In genomic region chr2L:3737682-3738081, dm6 we compare ENCODE assay signal across 3 fruit fly cellular contexts.
A peak's percentile ranks its signal among the peaks of the same experiment; 100 is the strongest.
TF ChIP-seq lines count a peak whose summit lies in the region.

No protein-coding gene starts in this region.

- TF ChIP-seq CTCF in whole organism, embryonic (GFP tag; optimal IDR thresholded peaks at IDR 0.05; lab: Kevin White, UChicago): no peak

TF ChIP-seq in whole organism, embryonic, 481 proteins besides CTCF, POLR2A, EP300 and RAD21 (continues in another document):
- TF ChIP-seq Nf-YA (GFP tag; IDR thresholded peaks at IDR 0.05; lab: Robert Waterston, UW): no peak
- TF ChIP-seq CG4854 (GFP tag; optimal IDR thresholded peaks at IDR 0.05; lab: Kevin White, UChicago): no peak
- TF ChIP-seq wek (GFP tag; optimal IDR thresholded peaks at IDR 0.05; lab: Kevin White, UChicago): no peak
- TF ChIP-seq org-1 (GFP tag; optimal IDR thresholded peaks at IDR 0.05; lab: Kevin White, UChicago): no peak
- no peak for TF ChIP-seq CG6654 (GFP tag; optimal IDR thresholded peaks at IDR 0.05; lab: Kevin White, UChicago)
- no peak for TF ChIP-seq otp (GFP tag; IDR thresholded peaks at IDR 0.05; lab: Robert Waterston, UW)
- no peak for TF ChIP-seq prd (optimal IDR thresholded peaks at IDR 0.05; lab: Kevin White, UChicago)
- TF ChIP-seq prd (GFP tag; IDR thresholded peaks at IDR 0.05; lab: Robert Waterston, UW): no peak
- TF ChIP-seq CG12391 (tag; optimal IDR thresholded peaks at IDR 0.05; lab: Kevin White, UChicago): no peak
- peak; percentile 14 for TF ChIP-seq CoRest (tag; optimal IDR thresholded peaks at IDR 0.05; lab: Kevin White, UChicago)
- TF ChIP-seq lab (GFP tag; optimal IDR thresholded peaks at IDR 0.05; lab: Kevin White, UChicago): peak; percentile 11
- TF ChIP-seq pzg (GFP tag; optimal IDR thresholded peaks at IDR 0.05; lab: Kevin White, UChicago): no peak
- no peak for TF ChIP-seq eyg (GFP tag; optimal IDR thresholded peaks at IDR 0.05; lab: Kevin White, UChicago)
- peak; percentile 37 for TF ChIP-seq CG3281 (GFP tag; optimal IDR thresholded peaks at IDR 0.05; lab: Kevin White, UChicago)
- TF ChIP-seq CG1024 (GFP tag; IDR thresholded peaks at IDR 0.05; lab: Robert Waterston, UW): no peak
- no peak for TF ChIP-seq crc (GFP tag; optimal IDR thresholded peaks at IDR 0.05; lab: Kevin White, UChicago)
- peak; percentile 25 for TF ChIP-seq Hand (GFP tag; optimal IDR thresholded peaks at IDR 0.05; lab: Kevin White, UChicago)
- TF ChIP-seq twi (tag; optimal IDR thresholded peaks at IDR 0.05; lab: Kevin White, UChicago): no peak
- TF ChIP-seq CG30431 (GFP tag; optimal IDR thresholded peaks at IDR 0.05; lab: Kevin White, UChicago): no peak
- TF ChIP-seq vfl (GFP tag; optimal IDR thresholded peaks at IDR 0.05; lab: Kevin White, UChicago): no peak
- no peak for TF ChIP-seq CG4820 (GFP tag; optimal IDR thresholded peaks at IDR 0.05; lab: Kevin White, UChicago)
- no peak for TF ChIP-seq CG9797 (GFP tag; optimal IDR thresholded peaks at IDR 0.05; lab: Kevin White, UChicago)
- no peak for TF ChIP-seq CG7372 (GFP tag; IDR thresholded peaks at IDR 0.05; lab: Robert Waterston, UW)
- TF ChIP-seq Antp (GFP tag; optimal IDR thresholded peaks at IDR 0.05; lab: Kevin White, UChicago): no peak
- no peak for TF ChIP-seq CG1233 (GFP tag; optimal IDR thresholded peaks at IDR 0.05; lab: Kevin White, UChicago)
- TF ChIP-seq CG17802 (tag; optimal IDR thresholded peaks at IDR 0.05; lab: Kevin White, UChicago): no peak
- TF ChIP-seq Hmr (GFP tag; optimal IDR thresholded peaks at IDR 0.05; lab: Kevin White, UChicago): peak; percentile 27
- no peak for TF ChIP-seq Sin3A (optimal IDR thresholded peaks at IDR 0.05; lab: Kevin White, UChicago)
- TF ChIP-seq CG2120 (GFP tag; optimal IDR thresholded peaks at IDR 0.05; lab: Kevin White, UChicago): peak; percentile 43
- TF ChIP-seq dmrt99B (tag; optimal IDR thresholded peaks at IDR 0.05; lab: Kevin White, UChicago): peak; percentile 30
- TF ChIP-seq Rfx (GFP tag; IDR thresholded peaks at IDR 0.05; lab: Robert Waterston, UW): no peak
- TF ChIP-seq gem (tag; optimal IDR thresholded peaks at IDR 0.05; lab: Kevin White, UChicago): peak; percentile 21

TF ChIP-seq in whole organism, prepupa, 60 proteins besides CTCF, POLR2A, EP300 and RAD21 (continues in another document):
- TF ChIP-seq dsx (GFP tag; optimal IDR thresholded peaks at IDR 0.05; lab: Kevin White, UChicago; ENCODE audit: poor library complexity, severe bottlenecking) (no peak), CG6854 (GFP tag; optimal IDR thresholded peaks at IDR 0.05; lab: Kevin White, UChicago) (no peak), CG11902 (GFP tag; optimal IDR thresholded peaks at IDR 0.05; lab: Kevin White, UChicago) (no peak), topi (GFP tag; optimal IDR thresholded peaks at IDR 0.05; lab: Kevin White, UChicago) (no peak), Smox (GFP tag; optimal IDR thresholded peaks at IDR 0.05; lab: Kevin White, UChicago) (no peak), Eip78C (GFP tag; lab: Kevin White, UChicago) (peak; percentile 88), ss (GFP tag; optimal IDR thresholded peaks at IDR 0.05; lab: Kevin White, UChicago) (no peak), pdm3 (GFP tag; optimal IDR thresholded peaks at IDR 0.05; lab: Kevin White, UChicago) (no peak), Sox15 (GFP tag; optimal IDR thresholded peaks at IDR 0.05; lab: Kevin White, UChicago) (no peak), vri (GFP tag; optimal IDR thresholded peaks at IDR 0.05; lab: Kevin White, UChicago) (no peak), CG1621 (tag; optimal IDR thresholded peaks at IDR 0.05; lab: Kevin White, UChicago) (no peak), eg (GFP tag; IDR thresholded peaks at IDR 0.05; lab: Robert Waterston, UW) (no peak), Hr39 (GFP tag; optimal IDR thresholded peaks at IDR 0.05; lab: Kevin White, UChicago) (no peak), CG9139 (GFP tag; optimal IDR thresholded peaks at IDR 0.05; lab: Kevin White, UChicago) (no peak), fd59A (GFP tag; optimal IDR thresholded peaks at IDR 0.05; lab: Kevin White, UChicago) (no peak), Ets96B (tag; optimal IDR thresholded peaks at IDR 0.05; lab: Kevin White, UChicago) (peak; percentile 14), CG11762 (GFP tag; optimal IDR thresholded peaks at IDR 0.05; lab: Kevin White, UChicago; ENCODE audit: insufficient read depth) (no peak), CG8119 (GFP tag; IDR thresholded peaks at IDR 0.05; lab: Robert Waterston, UW) (no peak), CG7368 (GFP tag; optimal IDR thresholded peaks at IDR 0.05; lab: Kevin White, UChicago) (no peak), Met (GFP tag; optimal IDR thresholded peaks at IDR 0.05; lab: Kevin White, UChicago) (no peak), CG10669 (GFP tag; optimal IDR thresholded peaks at IDR 0.05; lab: Kevin White, UChicago) (no peak), lz (GFP tag; optimal IDR thresholded peaks at IDR 0.05; lab: Kevin White, UChicago) (no peak), CG8319 (GFP tag; optimal IDR thresholded peaks at IDR 0.05; lab: Kevin White, UChicago) (no peak), Eip93F (GFP tag; optimal IDR thresholded peaks at IDR 0.05; lab: Kevin White, UChicago) (no peak), spab (GFP tag; optimal IDR thresholded peaks at IDR 0.05; lab: Kevin White, UChicago) (no peak), achi (GFP tag; optimal IDR thresholded peaks at IDR 0.05; lab: Kevin White, UChicago) (peak; percentile 31), Blimp-1 (GFP tag; optimal IDR thresholded peaks at IDR 0.05; lab: Kevin White, UChicago) (no peak), CG34406 (GFP tag; optimal IDR thresholded peaks at IDR 0.05; lab: Kevin White, UChicago) (no peak), OdsH (GFP tag; optimal IDR thresholded peaks at IDR 0.05; lab: Kevin White, UChicago) (peak; percentile 34), esn (GFP tag; optimal IDR thresholded peaks at IDR 0.05; lab: Kevin White, UChicago) (no peak), Ets21C (GFP tag; optimal IDR thresholded peaks at IDR 0.05; lab: Kevin White, UChicago) (no peak), CG32006 (GFP tag; optimal IDR thresholded peaks at IDR 0.05; lab: Kevin White, UChicago) (peak; percentile 60), CG6792 (GFP tag; optimal IDR thresholded peaks at IDR 0.05; lab: Kevin White, UChicago) (no peak), Eip75B (GFP tag; optimal IDR thresholded peaks at IDR 0.05; lab: Kevin White, UChicago) (no peak), CG4318 (GFP tag; optimal IDR thresholded peaks at IDR 0.05; lab: Kevin White, UChicago) (peak; percentile 16)

TF ChIP-seq in whole organism, pupa, 21 proteins besides CTCF, POLR2A, EP300 and RAD21:
- TF ChIP-seq Snoo (tag; optimal IDR thresholded peaks at IDR 0.05; lab: Kevin White, UChicago): no peak
- no peak for TF ChIP-seq CG13204 (GFP tag; optimal IDR thresholded peaks at IDR 0.05; lab: Kevin White, UChicago)
- peak; percentile 39 for TF ChIP-seq CG8301 (tag; optimal IDR thresholded peaks at IDR 0.05; lab: Kevin White, UChicago)
- TF ChIP-seq CG9948 (tag; optimal IDR thresholded peaks at IDR 0.05; lab: Kevin White, UChicago): peak; percentile 24
- no peak for TF ChIP-seq CG12605 (GFP tag; IDR thresholded peaks at IDR 0.05; lab: Robert Waterston, UW)
- peak; percentile 44 for TF ChIP-seq CG14655 (GFP tag; optimal IDR thresholded peaks at IDR 0.05; lab: Kevin White, UChicago)
- TF ChIP-seq Pif1B (GFP tag; optimal IDR thresholded peaks at IDR 0.05; lab: Kevin White, UChicago): peak; percentile 9
- peak; percentile 3 for TF ChIP-seq Pif1A (GFP tag; optimal IDR thresholded peaks at IDR 0.05; lab: Kevin White, UChicago)
- TF ChIP-seq CG8159 (tag; optimal IDR thresholded peaks at IDR 0.05; lab: Kevin White, UChicago): peak; percentile 28

Comparison
In these comparisons a context has a peak if more than half of its experiments do, and no peak if none do; other contexts are left out.
1. Of the 7 proteins assayed by ChIP-seq in both whole organism, embryonic and whole organism, prepupa: peak only in whole organism, embryonic: Sox102F; only in whole organism, prepupa: none; in both: none; in neither: 6.